Worm (Caenorhabditis elegans): ENCODE measurements around the gene F39E9.6.
"Not testable (repeated sequence)": the region's sequence is repeated elsewhere in the genome, so short reads cannot be mapped to it uniquely, and the experiment has no call there.

F39E9.6 gene

DNA sequence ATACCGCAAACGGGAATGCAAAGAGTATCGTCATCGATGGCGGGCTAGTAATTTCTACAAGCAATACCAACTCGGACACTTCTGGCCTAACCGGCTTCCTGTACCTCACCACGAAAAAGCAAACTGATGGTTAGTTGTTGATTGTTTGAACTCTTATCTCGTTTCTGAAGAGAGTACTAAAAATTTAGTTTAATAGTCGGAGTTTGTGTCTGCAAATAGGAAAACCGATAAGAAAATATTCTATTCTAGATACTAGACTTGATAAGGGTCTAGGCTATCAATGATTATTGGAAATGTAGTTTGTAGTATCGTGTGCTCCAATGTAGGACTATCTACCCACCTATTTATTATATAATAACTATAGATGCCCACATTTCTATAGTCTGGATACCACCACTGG is 5.5 kb upstream of the F39E9.6 start:
- TF ChIP-seq unc-62 (GFP tag; optimal IDR thresholded peaks at IDR 0.05) = no peak

DNA sequence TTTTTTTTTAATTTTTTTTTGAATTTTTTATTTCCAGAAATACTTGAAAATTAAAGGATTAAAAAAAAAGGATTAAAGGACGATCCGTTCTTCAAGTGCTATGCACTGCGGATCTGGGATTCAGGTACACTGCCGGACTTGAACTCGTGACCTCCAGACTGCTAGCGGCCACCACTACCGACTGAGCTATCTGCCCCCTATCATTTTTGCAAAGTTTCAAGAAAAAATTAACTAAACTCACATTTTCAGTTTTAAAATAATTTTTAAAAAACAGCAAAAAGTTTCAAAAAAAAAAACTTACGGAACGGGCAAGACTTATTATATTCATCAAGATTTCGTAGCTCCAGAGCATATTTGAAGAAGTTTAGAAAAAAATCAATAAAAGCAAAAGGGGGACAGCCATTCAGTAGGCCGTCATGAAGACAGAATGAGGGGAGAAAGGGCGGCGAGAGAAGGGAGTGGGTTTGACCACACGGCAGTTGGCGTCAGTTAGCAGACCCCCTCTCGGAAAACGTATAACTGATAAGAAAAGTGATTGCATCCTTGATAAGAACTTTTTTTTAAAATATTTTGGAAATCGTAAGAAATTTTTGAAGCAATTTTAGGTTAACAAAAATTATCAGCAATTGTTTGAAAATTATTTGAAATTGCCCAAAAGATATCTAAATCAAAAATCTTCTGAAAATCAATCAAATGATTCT is 2.2 kb downstream of the F39E9.6 start:
- no peak for TF ChIP-seq unc-62 (GFP tag; optimal IDR thresholded peaks at IDR 0.05)

- no peak for TF ChIP-seq unc-62 (GFP tag; optimal IDR thresholded peaks at IDR 0.05)
Measured at ce11 chrII:3303582-3303981, 9.8 kb downstream of the F39E9.6 start.

DNA sequence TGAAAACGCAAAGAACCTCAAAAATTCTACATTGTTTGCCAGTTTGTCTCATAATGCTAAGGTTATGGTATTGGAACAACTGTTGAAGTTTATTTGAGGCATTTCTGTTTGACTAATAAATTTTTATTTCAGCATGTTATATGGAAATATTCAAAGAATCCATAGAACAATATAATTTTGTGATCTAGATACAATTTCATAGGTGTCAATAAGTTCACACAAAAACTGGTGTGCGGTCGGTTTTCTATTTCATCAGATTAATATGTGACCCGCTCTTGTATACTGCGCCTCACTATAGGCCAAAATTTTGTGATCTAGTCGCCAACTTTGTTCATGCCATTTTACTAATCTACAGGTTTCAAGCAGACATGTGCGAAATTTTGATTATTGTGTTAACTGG is 13.9 kb downstream of the F39E9.6 start, which contains the start of gene btb-22:
TSS of gene btb-22 (plus strand) at position 301 of the 400 bp plus-strand sequence.
- TF ChIP-seq unc-62 (GFP tag; optimal IDR thresholded peaks at IDR 0.05) = no peak

ce11 chrII:3297914-3298313 is 15.4 kb downstream of the F39E9.6 start, which contains the start of gene btb-18:
btb-18 (plus strand) TSS chrII:3298214.
- TF ChIP-seq unc-62 (GFP tag; optimal IDR thresholded peaks at IDR 0.05) = no peak

- TF ChIP-seq unc-62 (GFP tag; optimal IDR thresholded peaks at IDR 0.05) = no peak
Measured at ce11 chrII:3296644-3297043, 16.7 kb downstream of the F39E9.6 start, which contains the start of gene btb-16. btb-16 (plus strand) TSS chrII:3296883.

- TF ChIP-seq unc-62 (GFP tag; optimal IDR thresholded peaks at IDR 0.05) = no peak
Measured at ce11 chrII:3295193-3295592, 18.1 kb downstream of the F39E9.6 start, which contains the start of gene btb-17. btb-17 (plus strand) TSS chrII:3295405.

DNA sequence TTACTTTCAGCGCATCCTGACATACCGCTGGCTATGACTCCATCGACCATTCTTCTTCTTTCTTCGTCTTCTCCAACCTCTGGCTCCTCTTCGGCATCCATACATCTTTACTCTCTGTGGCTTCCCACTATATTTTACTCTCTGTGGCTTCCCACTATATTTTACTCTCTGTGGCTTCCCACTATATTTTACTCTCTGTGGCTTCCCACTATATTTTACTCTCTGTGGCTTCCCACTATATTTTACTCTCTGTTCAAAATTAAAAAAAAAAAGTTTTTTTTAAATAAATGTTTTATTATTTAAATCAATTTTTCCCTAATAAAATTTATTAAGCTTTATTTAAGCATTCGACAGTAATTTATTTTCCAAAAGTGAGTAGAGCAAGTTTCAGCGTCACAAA is 22.8 kb downstream of the F39E9.6 start, which contains the start of gene F39E9.14:
TSS of gene F39E9.14 (minus strand) at position 101 of the 400 bp plus-strand sequence.
- not testable (repeated sequence) for TF ChIP-seq unc-62 (GFP tag; optimal IDR thresholded peaks at IDR 0.05)

DNA sequence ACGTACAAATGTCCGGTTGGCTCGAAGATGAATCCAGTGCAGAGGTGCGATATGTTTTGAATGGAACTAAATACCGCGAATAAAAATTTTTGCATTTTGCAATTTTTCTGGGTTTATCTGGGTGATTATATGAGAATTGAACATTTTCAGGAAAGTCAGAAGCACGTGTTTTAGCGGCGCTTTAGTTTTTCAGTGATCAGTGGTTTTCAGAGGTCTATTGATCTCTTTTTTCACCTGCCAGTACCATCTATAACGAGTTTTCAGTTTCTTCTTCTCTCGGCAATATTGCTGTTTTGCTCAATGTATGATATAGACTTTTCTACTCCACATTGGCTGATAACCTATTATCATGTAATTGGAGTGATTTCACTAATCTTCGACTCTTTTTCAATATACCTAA is 26.3 kb downstream of the F39E9.6 start, which contains the start of gene sri-63:
TSS of gene sri-63 (plus strand) at position 301 of the 400 bp plus-strand sequence.
- no peak for TF ChIP-seq unc-62 (GFP tag; optimal IDR thresholded peaks at IDR 0.05)

- TF ChIP-seq unc-62 (GFP tag; optimal IDR thresholded peaks at IDR 0.05) = no peak
Measured at ce11 chrII:3284558-3284957, 28.8 kb downstream of the F39E9.6 start, which contains the start of gene scl-15. scl-15 (minus strand) TSS chrII:3284658.

DNA sequence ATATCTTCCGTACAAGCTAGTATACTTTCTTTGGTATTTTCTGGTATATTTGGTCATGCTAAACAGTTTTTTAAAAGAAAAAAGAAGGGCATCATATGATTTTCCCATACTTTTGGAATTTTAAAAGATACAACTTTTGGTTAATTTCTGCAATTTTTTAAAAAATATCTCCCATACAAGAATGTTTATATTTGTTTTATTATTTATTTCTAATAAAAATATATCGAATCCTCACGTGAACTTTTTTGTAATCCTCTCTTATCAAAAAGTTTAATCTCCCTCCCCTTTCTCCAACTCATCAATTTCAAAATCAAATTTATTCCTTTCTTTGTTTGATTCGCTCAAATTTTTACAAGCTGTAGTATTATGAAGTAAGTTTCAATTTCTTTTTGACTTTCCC is 31.0 kb downstream of the F39E9.6 start, which contains the start of gene nep-13:
TSS of gene nep-13 (plus strand) at position 301 of the 400 bp plus-strand sequence.
- TF ChIP-seq unc-62 (GFP tag; optimal IDR thresholded peaks at IDR 0.05) = no peak

ce11 chrII:3278634-3279033 is 34.7 kb downstream of the F39E9.6 start, which contains the start of gene wht-4:
wht-4 (plus strand) TSS chrII:3278934.
- no peak for TF ChIP-seq unc-62 (GFP tag; optimal IDR thresholded peaks at IDR 0.05)

DNA sequence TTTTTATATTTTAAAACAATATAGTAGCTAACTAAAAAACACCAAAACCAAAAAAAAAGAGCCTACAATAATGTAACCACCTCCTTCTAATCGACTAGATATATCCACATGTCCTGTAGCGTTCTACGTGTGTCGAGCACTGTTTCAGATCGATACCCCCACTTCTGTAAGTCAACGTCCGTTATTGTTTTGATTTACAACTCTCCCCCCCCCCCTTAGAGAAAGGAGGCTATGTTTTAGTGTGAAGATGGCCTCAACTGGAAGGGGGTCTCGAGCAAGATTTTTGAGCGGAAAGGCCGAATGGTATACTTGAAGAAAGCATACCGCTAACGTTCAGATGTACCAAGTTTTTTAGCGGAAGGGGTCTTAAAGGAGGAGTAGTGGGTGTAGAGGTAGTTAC is 35.7 kb downstream of the F39E9.6 start, which contains the start of gene F02E11.4:
TSS of gene F02E11.4 (minus strand) at position 101 of the 400 bp plus-strand sequence.
- TF ChIP-seq unc-62 (GFP tag; optimal IDR thresholded peaks at IDR 0.05) = no peak

DNA sequence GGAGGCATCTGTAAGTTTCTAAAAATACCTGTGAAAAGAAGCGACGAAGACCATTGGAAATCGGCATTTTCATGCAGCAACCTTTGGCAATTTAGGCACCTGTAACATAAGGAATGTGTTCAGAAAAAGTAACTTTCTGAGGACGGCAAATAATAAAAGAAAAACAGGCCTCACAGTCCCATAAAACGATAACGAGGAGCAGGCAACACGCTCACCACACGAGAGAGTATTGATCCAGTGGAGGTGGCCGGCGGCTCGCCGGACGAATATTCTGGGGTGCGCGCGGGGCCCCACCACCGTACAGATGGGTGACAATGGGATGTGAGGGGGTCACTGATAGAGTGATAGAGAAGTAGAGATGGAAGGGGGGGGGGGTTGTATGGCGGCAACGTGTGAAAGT is 38.4 kb downstream of the F39E9.6 start, which contains the start of gene F02E11.3:
TSS of gene F02E11.3 (minus strand) at position 101 of the 400 bp plus-strand sequence.
- TF ChIP-seq unc-62 (GFP tag; optimal IDR thresholded peaks at IDR 0.05) = no peak

- TF ChIP-seq unc-62 (GFP tag; optimal IDR thresholded peaks at IDR 0.05) = no peak
Measured at ce11 chrII:3270598-3270997, 42.7 kb downstream of the F39E9.6 start.

- no peak for TF ChIP-seq unc-62 (GFP tag; optimal IDR thresholded peaks at IDR 0.05)
Measured at ce11 chrII:3267815-3268214, 45.5 kb downstream of the F39E9.6 start.

DNA sequence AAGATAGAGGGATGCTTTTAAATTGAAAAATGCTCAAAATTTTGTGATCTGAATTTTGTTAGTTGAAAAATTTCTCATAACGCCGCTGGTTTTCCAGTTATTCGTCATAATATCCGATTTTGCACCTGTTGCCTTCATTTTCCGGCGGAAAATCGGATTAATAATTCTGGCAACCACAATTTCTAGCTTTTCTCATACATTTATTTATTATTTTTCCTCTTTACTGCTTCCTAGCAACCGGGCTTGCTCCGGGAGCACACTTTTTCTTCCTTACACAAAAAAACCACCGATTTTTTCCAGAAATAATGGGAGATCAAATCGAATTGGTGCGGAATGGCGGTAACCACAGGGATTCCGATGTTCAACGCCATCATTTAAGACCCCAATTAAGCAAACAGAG is 46.0 kb downstream of the F39E9.6 start, which contains the start of gene F02E11.7:
TSS of gene F02E11.7 (plus strand) at position 301 of the 400 bp plus-strand sequence.
- no peak for TF ChIP-seq unc-62 (GFP tag; optimal IDR thresholded peaks at IDR 0.05)
